Worm (Caenorhabditis elegans): ENCODE data around the gene F12E12.1.

F12E12.1 gene

ce11 chrII:3724175-3724715 lies 17.4 kb upstream of the F12E12.1 start, which contains the start of gene C46E10.1:
C46E10.1 (plus strand) TSS chrII:3724225.
- TF ChIP-seq aha-1 (tag) (peak; percentile 90), pha-4 (GFP tag; IDR thresholded peaks at IDR 0.05) (no peak), pha-4 (tag; optimal IDR thresholded peaks at IDR 0.05) (no peak), ceh-28 (tag; optimal IDR thresholded peaks at IDR 0.05) (no peak), cey-2 (tag; optimal IDR thresholded peaks at IDR 0.05; ENCODE audit: borderline replicate concordance, insufficient read depth) (no peak), nhr-41 (GFP tag; IDR thresholded peaks at IDR 0.05) (no peak), nhr-25 (tag; optimal IDR thresholded peaks at IDR 0.05; ENCODE audit: borderline replicate concordance, insufficient read depth) (no peak), F49E8.2 (tag; optimal IDR thresholded peaks at IDR 0.05; ENCODE audit: borderline replicate concordance) (no peak), tag-97 (GFP tag; IDR thresholded peaks at IDR 0.05) (no peak), Y75B8A.6 (GFP tag; IDR thresholded peaks at IDR 0.05) (no peak)

- TF ChIP-seq spr-1 (tag; optimal IDR thresholded peaks at IDR 0.05) (no peak), unc-62 (GFP tag; optimal IDR thresholded peaks at IDR 0.05 in 1 of 2) (peak in 1 of 2 experiments; percentile 28), unc-62 (tag; optimal IDR thresholded peaks at IDR 0.05) (no peak)
Measured at ce11 chrII:3727996-3728395, 13.7 kb upstream of the F12E12.1 start, which contains the start of gene C46E10.8. C46E10.8 (minus strand) TSS chrII:3728096.

- TF ChIP-seq zip-11 (GFP tag; IDR thresholded peaks at IDR 0.05) (no peak), lin-39 (tag; optimal IDR thresholded peaks at IDR 0.05) (no peak), hif-1 (tag; optimal IDR thresholded peaks at IDR 0.05) (no peak), nhr-41 (GFP tag; IDR thresholded peaks at IDR 0.05) (no peak), egl-27 (tag; optimal IDR thresholded peaks at IDR 0.05) (no peak), lin-29 (GFP tag; IDR thresholded peaks at IDR 0.05) (no peak), saeg-2 (GFP tag; IDR thresholded peaks at IDR 0.05) (no peak), snpc-1.2 (GFP tag; IDR thresholded peaks at IDR 0.05) (no peak), mxl-2 (GFP tag; conservative IDR thresholded peaks at IDR 0.05) (no peak), snpc-4 (tag; optimal IDR thresholded peaks at IDR 0.05) (no peak), nhr-237 (tag; optimal IDR thresholded peaks at IDR 0.05) (no peak), daf-12 (tag; optimal IDR thresholded peaks at IDR 0.05) (no peak), pha-4 (GFP tag; IDR thresholded peaks at IDR 0.05) (no peak), pha-4 (tag; optimal IDR thresholded peaks at IDR 0.05) (no peak), ctbp-1 (GFP tag; IDR thresholded peaks at IDR 0.05) (no peak), egl-43 (GFP tag; IDR thresholded peaks at IDR 0.05) (no peak), spr-3 (GFP tag; optimal IDR thresholded peaks at IDR 0.05) (no peak), nhr-28 (tag; optimal IDR thresholded peaks at IDR 0.05) (no peak), ceh-44 (GFP tag; IDR thresholded peaks at IDR 0.05) (no peak), zfp-3 (GFP tag; conservative IDR thresholded peaks at IDR 0.05) (no peak)
Measured at ce11 chrII:3731723-3732122, 10.0 kb upstream of the F12E12.1 start, which contains the start of the genes sdz-12 and bath-31. sdz-12 (minus strand) TSS chrII:3731823. bath-31 (plus strand) TSS chrII:3731973.

DNA sequence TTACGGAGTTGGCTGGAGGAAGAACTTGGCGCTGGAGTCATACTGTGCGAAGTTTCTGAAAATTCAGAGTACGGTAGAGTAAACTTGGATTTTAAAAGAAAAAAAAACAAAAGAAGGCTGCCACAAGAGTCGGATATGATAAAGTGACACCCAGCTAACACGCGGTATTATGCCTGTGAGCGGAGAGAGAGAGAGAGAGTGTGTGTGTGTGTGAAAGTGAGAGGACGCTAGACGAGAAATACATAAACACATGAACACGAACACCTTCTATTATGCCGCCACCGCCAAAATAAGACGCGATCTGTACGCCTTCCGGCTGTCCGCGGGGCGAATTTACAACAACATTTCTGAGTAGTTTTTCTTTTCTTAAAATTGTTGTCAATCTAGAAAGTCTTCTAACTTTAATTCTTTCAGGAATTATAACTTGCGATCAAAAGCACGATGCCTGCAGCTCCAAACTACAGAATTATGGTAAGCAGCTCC lies 4.8 kb upstream of the F12E12.1 start, which contains the start of gene F12E12.6:
F12E12.6 (minus strand) TSS at position 51 of the 483 bp plus-strand sequence.
- TF ChIP-seq ceh-20 (GFP tag; IDR thresholded peaks at IDR 0.05): no peak
- no peak for TF ChIP-seq snpc-1.2 (GFP tag; IDR thresholded peaks at IDR 0.05)
- no peak for TF ChIP-seq zag-1 (tag; optimal IDR thresholded peaks at IDR 0.05)
- TF ChIP-seq mdt-29 (GFP tag; IDR thresholded peaks at IDR 0.05): no peak
- no peak for TF ChIP-seq nhr-10 (tag; optimal IDR thresholded peaks at IDR 0.05)
- TF ChIP-seq dmd-9 (GFP tag; IDR thresholded peaks at IDR 0.05): no peak
- no peak for TF ChIP-seq lin-13 (GFP tag; optimal IDR thresholded peaks at IDR 0.05)
- TF ChIP-seq F26F4.8 (GFP tag; conservative IDR thresholded peaks at IDR 0.05): no peak
- TF ChIP-seq Y48G9A.11 (GFP tag; IDR thresholded peaks at IDR 0.05): no peak

Data from whole organism, L4 larva.